Fruit fly (Drosophila melanogaster) whole organism, embryonic: Measurements from ENCODE around the gene Irbp18.

Source experiments
- Asciz ChIP-seq: fragments of 200-800 bp; sonication (Bioruptor generic); optimal IDR thresholded peaks from 2 replicates; lab custom pipeline; 2017; ENCODE audit warnings: missing biosample characterization, mild to moderate bottlenecking, missing genetic modification characterization, missing genetic modification reagents
- CG13894 ChIP-seq: fragments of 200-800 bp; sonication (Bioruptor generic); optimal IDR thresholded peaks from 3 replicates; lab custom pipeline; 2018; ENCODE audit warnings: missing biosample characterization, mild to moderate bottlenecking, missing genetic modification characterization, moderate library complexity
- CG15514 ChIP-seq: fragments of 200-800 bp; sonication (Bioruptor generic); optimal IDR thresholded peaks from 3 replicates; lab custom pipeline; 2017; ENCODE audit warnings: missing biosample characterization, missing genetic modification characterization, mild to moderate bottlenecking, moderate library complexity, missing genetic modification reagents
- CG1602 ChIP-seq: fragments of 200-800 bp; sonication (Bioruptor generic); optimal IDR thresholded peaks from 3 replicates; lab custom pipeline; 2016; ENCODE audit warnings: missing biosample characterization, missing genetic modification characterization
- CG16863 ChIP-seq: fragments of 200-800 bp; sonication (Bioruptor generic); optimal IDR thresholded peaks from 3 replicates; lab custom pipeline; 2016; ENCODE audit warnings: missing biosample characterization, missing genetic modification characterization
- CG17912 ChIP-seq: fragments of 200-800 bp; sonication (Bioruptor generic); optimal IDR thresholded peaks from 2 replicates; lab custom pipeline; 2018; ENCODE audit warnings: missing biosample characterization, mild to moderate bottlenecking, missing genetic modification characterization
- CG18599 ChIP-seq: fragments of 200-800 bp; sonication (Bioruptor generic); optimal IDR thresholded peaks from 3 replicates; lab custom pipeline; 2017; ENCODE audit warnings: missing biosample characterization, missing genetic modification characterization, mild to moderate bottlenecking, moderate library complexity, missing genetic modification reagents
- CG33557 ChIP-seq: fragments of 200-800 bp; sonication (Bioruptor generic); optimal IDR thresholded peaks from 2 replicates; lab custom pipeline; 2019; ENCODE audit warnings: missing biosample characterization, mild to moderate bottlenecking, missing genetic modification characterization, moderate library complexity
- CG6254 ChIP-seq: fragments of 200-800 bp; sonication (Bioruptor generic); optimal IDR thresholded peaks from 3 replicates; lab custom pipeline; 2017; ENCODE audit warnings: mild to moderate bottlenecking, missing biosample characterization, missing genetic modification reagents, missing genetic modification characterization
- CG7963 ChIP-seq: fragments of 200-800 bp; sonication (Bioruptor generic); IDR thresholded peaks from 3 replicates; pipeline ENCODE4 v1.3.6; 2022; ENCODE audit warnings: missing biosample characterization, missing genetic modification characterization; ENCODE audit not compliant: partially characterized antibody
- CG9609 ChIP-seq: fragments of 200-800 bp; sonication (Bioruptor generic); optimal IDR thresholded peaks from 3 replicates; lab custom pipeline; 2016; ENCODE audit warnings: missing biosample characterization, missing genetic modification characterization
- CG9932 ChIP-seq: fragments of 200-800 bp; sonication (Bioruptor generic); IDR thresholded peaks from 2 replicates; pipeline ENCODE4 v1.3.6; 2022; ENCODE audit warnings: missing biosample characterization, missing genetic modification characterization
- CHES-1-like ChIP-seq: fragments of 200-800 bp; sonication (Bioruptor generic); optimal IDR thresholded peaks from 2 replicates; lab custom pipeline; 2016; ENCODE audit warnings: missing biosample characterization, missing genetic modification characterization
- Ets97D ChIP-seq: fragments of 200-800 bp; sonication (Bioruptor generic); optimal IDR thresholded peaks from 3 replicates; lab custom pipeline; 2016; ENCODE audit warnings: missing biosample characterization, missing genetic modification characterization
- Fer2 ChIP-seq: fragments of 200-800 bp; sonication (Bioruptor generic); optimal IDR thresholded peaks from 2 replicates; lab custom pipeline; 2018; ENCODE audit warnings: missing biosample characterization, mild to moderate bottlenecking, missing genetic modification characterization, moderate library complexity
- Gsc ChIP-seq: fragments of 200-800 bp; sonication (Bioruptor generic); IDR thresholded peaks from 2 replicates; pipeline ENCODE4 v1.3.6; 2022; ENCODE audit warnings: missing biosample characterization, missing genetic modification characterization
- Gug ChIP-seq: fragments of 200-800 bp; sonication (Bioruptor generic); IDR thresholded peaks from 4 replicates; pipeline ENCODE4 v1.3.6; 2022; ENCODE audit warnings: missing biosample characterization, missing genetic modification characterization
- Hmx ChIP-seq: fragments of 200-800 bp; sonication (Bioruptor generic); optimal IDR thresholded peaks from 2 replicates; lab custom pipeline; 2016; ENCODE audit warnings: missing biosample characterization, missing genetic modification characterization
- Hr3 ChIP-seq: fragments of 200-800 bp; sonication (Bioruptor generic); optimal IDR thresholded peaks from 3 replicates; lab custom pipeline; 2016; ENCODE audit warnings: missing biosample characterization, missing genetic modification characterization
- NC2β ChIP-seq: fragments of 200-800 bp; sonication (Bioruptor generic); optimal IDR thresholded peaks from 2 replicates; lab custom pipeline; 2016; ENCODE audit warnings: missing biosample characterization, missing genetic modification characterization
- NfI ChIP-seq: fragments of 200-800 bp; sonication (Bioruptor generic); optimal IDR thresholded peaks from 3 replicates; lab custom pipeline; 2018; ENCODE audit warnings: missing biosample characterization, mild to moderate bottlenecking, missing genetic modification characterization, moderate library complexity
- Ptx1 ChIP-seq: fragments of 200-800 bp; sonication (Bioruptor generic); IDR thresholded peaks from 2 replicates; pipeline ENCODE4 v1.3.6; 2022; ENCODE audit warnings: missing biosample characterization, missing genetic modification characterization
- Scr ChIP-seq: fragments of 200-800 bp; sonication (Bioruptor generic); IDR thresholded peaks from 2 replicates; pipeline ENCODE4 v1.3.6; 2022; ENCODE audit warnings: missing biosample characterization, missing genetic modification characterization; ENCODE audit not compliant: partially characterized antibody
- Sry-δ ChIP-seq: fragments of 200-800 bp; sonication (Bioruptor generic); optimal IDR thresholded peaks from 2 replicates; lab custom pipeline; 2016; ENCODE audit warnings: missing biosample characterization, missing genetic modification characterization
- Ssrp ChIP-seq: fragments of 200-800 bp; sonication (Bioruptor generic); optimal IDR thresholded peaks from 2 replicates; lab custom pipeline; 2018; ENCODE audit warnings: missing biosample characterization, mild to moderate bottlenecking, missing genetic modification characterization, moderate library complexity
- Stat92E ChIP-seq, 3 experiments: fragments of >200 bp in 2 of 3; fragments of 200-800 bp in 1 of 3; sonication (Bioruptor generic) in 1 of 3; optimal IDR thresholded peaks; 2 replicates each; lab custom pipeline; 2017 to 2019; ENCODE audit warnings: missing biosample characterization in 3 of 3, missing genetic modification characterization in 3 of 3, mild to moderate bottlenecking in 1 of 3, moderate library complexity in 1 of 3
- Vsx1 ChIP-seq: fragments of 200-800 bp; sonication (Bioruptor generic); optimal IDR thresholded peaks from 2 replicates; lab custom pipeline; 2017; ENCODE audit warnings: missing biosample characterization, mild to moderate bottlenecking, missing genetic modification characterization, missing genetic modification reagents
- YL-1 ChIP-seq: fragments of 200-800 bp; sonication (Bioruptor generic); optimal IDR thresholded peaks from 3 replicates; lab custom pipeline; 2017; ENCODE audit warnings: missing biosample characterization, mild to moderate bottlenecking, missing genetic modification characterization
- amos ChIP-seq: fragments of 200-800 bp; sonication (Bioruptor generic); IDR thresholded peaks from 2 replicates; pipeline ENCODE4 v1.3.6; 2022; ENCODE audit warnings: missing biosample characterization, missing genetic modification characterization; ENCODE audit not compliant: partially characterized antibody
- ap ChIP-seq: fragments of 200-800 bp; sonication (Bioruptor generic); IDR thresholded peaks from 2 replicates; pipeline ENCODE4 v1.3.6; 2022; ENCODE audit warnings: missing biosample characterization, missing genetic modification characterization
- ara ChIP-seq: fragments of 200-800 bp; sonication (Bioruptor generic); IDR thresholded peaks from 2 replicates; pipeline ENCODE4 v1.3.6; 2022; ENCODE audit warnings: missing biosample characterization, missing genetic modification characterization
- ase ChIP-seq: fragments of 200-800 bp; sonication (Bioruptor generic); IDR thresholded peaks from 3 replicates; pipeline ENCODE4 v1.3.6; 2022; ENCODE audit warnings: missing biosample characterization, missing genetic modification characterization
- cad ChIP-seq: fragments of >200 bp; optimal IDR thresholded peaks from 2 replicates; lab custom pipeline; 2017; ENCODE audit warnings: missing biosample characterization, missing genetic modification characterization
- cas ChIP-seq: fragments of 200-800 bp; sonication (Bioruptor generic); IDR thresholded peaks from 2 replicates; pipeline ENCODE4 v1.3.6; 2022; ENCODE audit warnings: missing biosample characterization, missing genetic modification characterization
- chn ChIP-seq: fragments of 200-800 bp; sonication (Bioruptor generic); optimal IDR thresholded peaks from 2 replicates; lab custom pipeline; 2016; ENCODE audit warnings: missing biosample characterization, missing genetic modification characterization
- danr ChIP-seq: fragments of 200-800 bp; sonication (Bioruptor generic); IDR thresholded peaks from 2 replicates; pipeline ENCODE4 v1.3.6; 2022; ENCODE audit warnings: missing biosample characterization, missing genetic modification characterization
- ewg ChIP-seq: fragments of 200-800 bp; sonication (Bioruptor generic); optimal IDR thresholded peaks from 3 replicates; lab custom pipeline; 2017; ENCODE audit warnings: mild to moderate bottlenecking, missing biosample characterization, missing genetic modification reagents, missing genetic modification characterization
- fd96Cb ChIP-seq: fragments of 200-800 bp; sonication (Bioruptor generic); optimal IDR thresholded peaks from 2 replicates; lab custom pipeline; 2018; ENCODE audit warnings: missing biosample characterization, mild to moderate bottlenecking, missing genetic modification characterization, moderate library complexity
- ftz-f1 ChIP-seq: fragments of 200-800 bp; sonication (Bioruptor generic); optimal IDR thresholded peaks from 2 replicates; lab custom pipeline; 2016; ENCODE audit warnings: missing biosample characterization, missing genetic modification characterization
- fu2 ChIP-seq: fragments of 200-800 bp; sonication (Bioruptor generic); optimal IDR thresholded peaks from 2 replicates; lab custom pipeline; 2016; ENCODE audit warnings: missing biosample characterization, missing genetic modification characterization
- gem ChIP-seq: fragments of 200-800 bp; sonication (Bioruptor generic); optimal IDR thresholded peaks from 2 replicates; lab custom pipeline; 2019; ENCODE audit warnings: missing biosample characterization, mild to moderate bottlenecking, missing genetic modification characterization, moderate library complexity
- ind ChIP-seq: fragments of 200-800 bp; sonication (Bioruptor generic); optimal IDR thresholded peaks from 3 replicates; lab custom pipeline; 2016; ENCODE audit warnings: missing biosample characterization, missing genetic modification characterization
- lilli ChIP-seq: fragments of 200-800 bp; sonication (Bioruptor generic); optimal IDR thresholded peaks from 3 replicates; lab custom pipeline; 2016; ENCODE audit warnings: missing biosample characterization, missing genetic modification characterization
- oc ChIP-seq: fragments of 200-800 bp; sonication (Bioruptor generic); optimal IDR thresholded peaks from 2 replicates; lab custom pipeline; 2018; ENCODE audit warnings: missing biosample characterization, mild to moderate bottlenecking, missing genetic modification characterization, moderate library complexity
- rib ChIP-seq: fragments of 200-800 bp; sonication (Bioruptor generic); IDR thresholded peaks from 2 replicates; pipeline ENCODE4 v1.3.6; 2022; ENCODE audit warnings: missing biosample characterization, missing genetic modification characterization
- sob ChIP-seq: fragments of 200-800 bp; sonication (Bioruptor generic); IDR thresholded peaks from 2 replicates; pipeline ENCODE4 v1.3.6; 2022; ENCODE audit warnings: missing biosample characterization, missing genetic modification characterization
- sr ChIP-seq: fragments of 200-800 bp; sonication (Bioruptor generic); IDR thresholded peaks from 3 replicates; pipeline ENCODE4 v1.3.6; 2022; ENCODE audit warnings: missing biosample characterization, missing genetic modification characterization
- vfl ChIP-seq: fragments of 200-800 bp; sonication (Bioruptor generic); optimal IDR thresholded peaks from 2 replicates; lab custom pipeline; 2016; ENCODE audit warnings: missing biosample characterization, missing genetic modification characterization
- vvl ChIP-seq: fragments of 200-800 bp; sonication (Bioruptor generic); IDR thresholded peaks from 2 replicates; pipeline ENCODE4 v1.3.6; 2022; ENCODE audit warnings: missing biosample characterization, missing genetic modification characterization

The Irbp18 gene

DNA sequence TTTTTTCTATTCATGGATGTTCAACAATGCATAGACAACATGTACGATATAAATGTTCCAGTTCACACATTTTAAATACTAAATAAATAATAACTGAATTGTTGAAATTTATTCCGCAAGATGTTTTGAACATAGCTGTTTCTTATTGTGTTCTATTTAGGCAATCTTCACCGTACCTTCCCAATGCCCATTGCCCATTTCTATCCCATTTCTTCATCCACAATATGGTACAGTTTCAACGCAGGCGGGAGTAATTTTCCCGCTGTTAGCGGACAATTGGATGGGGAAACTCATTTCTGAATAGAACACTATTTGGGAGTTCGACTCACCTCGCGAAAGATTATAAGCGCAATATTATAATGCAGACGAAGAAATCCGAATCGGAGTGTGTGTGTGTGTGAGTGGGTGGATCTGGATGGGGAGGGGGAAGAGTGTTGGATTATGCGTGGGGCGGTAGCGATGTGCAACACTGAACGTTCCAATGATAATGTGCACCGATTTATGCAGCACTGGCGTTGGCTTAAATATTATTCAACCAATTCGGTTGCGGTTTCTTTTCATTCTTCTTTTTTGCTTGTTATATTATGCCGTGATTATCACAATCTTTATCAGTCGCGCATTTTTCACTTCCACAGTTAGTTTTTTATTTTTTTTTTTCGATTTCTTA, 5.9 kb downstream of the Irbp18 start (continued):
- peak; percentile 34 for TF ChIP-seq fu2 (GFP tag; lab: Kevin White, UChicago)
- TF ChIP-seq Asciz: peak; percentile 14
- peak; percentile 62 for TF ChIP-seq oc (tag; lab: Kevin White, UChicago)
- no peak for TF ChIP-seq ap (GFP tag; lab: Robert Waterston, UW)
- TF ChIP-seq cad (GFP tag; lab: Kevin White, UChicago): no peak
- no peak for TF ChIP-seq danr (GFP tag; lab: Robert Waterston, UW)
- TF ChIP-seq CG15514 (GFP tag; lab: Kevin White, UChicago): peak; percentile 62
- TF ChIP-seq ind (GFP tag; lab: Kevin White, UChicago): peak; percentile 44
- TF ChIP-seq Stat92E (GFP tag; optimal IDR thresholded peaks at IDR 0.05; lab: Kevin White, UChicago): no peak
- peak; percentile 25 for TF ChIP-seq YL-1
- TF ChIP-seq Gug (GFP tag; lab: Robert Waterston, UW): peak; percentile 44; the same call in 2 of the 4 replicates
- TF ChIP-seq CG16863 (GFP tag; lab: Kevin White, UChicago): peak; percentile 42
- peak; percentile 22 for TF ChIP-seq CG9609 (GFP tag; lab: Kevin White, UChicago)
- TF ChIP-seq CG17912 (GFP tag; lab: Kevin White, UChicago): peak; percentile 4
- TF ChIP-seq Fer2: no peak
- peak; percentile 47 for TF ChIP-seq Vsx1 (GFP tag; lab: Kevin White, UChicago)
- TF ChIP-seq CHES-1-like (GFP tag; lab: Kevin White, UChicago): peak; percentile 63
- peak; percentile 30 for TF ChIP-seq lilli (GFP tag; lab: Kevin White, UChicago)
- no peak for TF ChIP-seq Ssrp
- TF ChIP-seq Ptx1: peak; percentile 30; the same call in 1 of the 2 replicates
- peak; percentile 22 for TF ChIP-seq CG33557 (GFP tag; lab: Kevin White, UChicago)
- TF ChIP-seq rib: no peak
- TF ChIP-seq fd96Cb (tag; lab: Kevin White, UChicago): no peak
- peak; percentile 78 for TF ChIP-seq sob (GFP tag; lab: Robert Waterston, UW)
- TF ChIP-seq ase (GFP tag; lab: Robert Waterston, UW): no peak
- TF ChIP-seq ara (GFP tag; lab: Robert Waterston, UW): peak; percentile 52
- TF ChIP-seq vfl (GFP tag; lab: Kevin White, UChicago): peak; percentile 22
- no peak for TF ChIP-seq Hmx
- TF ChIP-seq gem (tag; lab: Kevin White, UChicago): peak; percentile 10
- peak; percentile 7 for TF ChIP-seq ewg (GFP tag; lab: Kevin White, UChicago)
- TF ChIP-seq Sry-δ (GFP tag; lab: Kevin White, UChicago): peak; percentile 53
- TF ChIP-seq Gsc: no peak
- TF ChIP-seq ftz-f1 (GFP tag; lab: Kevin White, UChicago): peak; percentile 75
- peak; percentile 88 for TF ChIP-seq chn (GFP tag; lab: Kevin White, UChicago)
- no peak for TF ChIP-seq Hr3 (GFP tag; lab: Kevin White, UChicago)
- TF ChIP-seq CG1602 (GFP tag; lab: Kevin White, UChicago): peak; percentile 9
- TF ChIP-seq sr (GFP tag; lab: Robert Waterston, UW): peak; percentile 96
- peak; percentile 47 for TF ChIP-seq CG18599 (GFP tag; lab: Kevin White, UChicago)
- TF ChIP-seq CG13894: no peak
- peak; percentile 60 for TF ChIP-seq NC2β
- 0 out of 2 replicates have a peak, but pooled peaks have one; percentile 21 for TF ChIP-seq amos (GFP tag; lab: Robert Waterston, UW)
- TF ChIP-seq CG7963 (GFP tag; lab: Robert Waterston, UW): 0 out of 3 replicates have a peak, but pooled peaks have one; percentile 13
- peak; percentile 45; the same call in 1 of the 2 replicates for TF ChIP-seq Scr (GFP tag; lab: Robert Waterston, UW)
- peak; percentile 26 for TF ChIP-seq CG6254 (GFP tag; lab: Kevin White, UChicago)
- TF ChIP-seq cas (GFP tag; lab: Robert Waterston, UW): no peak
- TF ChIP-seq NfI (GFP tag; lab: Kevin White, UChicago): peak; percentile 62
- TF ChIP-seq vvl (GFP tag; lab: Robert Waterston, UW): peak; percentile 79
- TF ChIP-seq CG9932 (GFP tag; lab: Robert Waterston, UW): peak; percentile 53
- peak; percentile 63 for TF ChIP-seq Ets97D (GFP tag; lab: Kevin White, UChicago)
